Worm (Caenorhabditis elegans): Measurements from ENCODE around the gene F57C2.4.

DNA sequence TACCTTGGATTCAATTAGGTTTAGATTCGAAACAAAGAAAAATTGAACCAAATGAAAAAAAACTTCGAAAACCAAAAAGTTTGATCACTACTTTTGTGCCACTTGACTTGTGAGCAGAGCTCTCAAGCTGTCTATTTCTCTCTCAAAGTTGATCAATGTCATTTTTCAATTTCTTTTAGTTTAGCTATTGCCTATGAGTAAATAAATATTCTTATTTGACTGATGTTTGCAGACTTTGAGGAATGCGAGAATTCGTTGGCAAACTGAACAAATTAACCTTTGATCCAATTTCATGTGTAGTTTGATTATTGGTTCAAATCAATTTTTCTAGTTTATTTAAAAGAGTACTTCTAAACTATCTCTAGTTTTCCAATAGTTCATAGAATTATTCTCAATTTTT, 41.3 kb upstream of the F57C2.4 start:
- TF ChIP-seq fkh-10 (GFP tag; optimal IDR thresholded peaks at IDR 0.05) = no peak
- TF ChIP-seq nfya-1 (tag; optimal IDR thresholded peaks at IDR 0.05) = no peak
- no peak for TF ChIP-seq ceh-34 (tag; optimal IDR thresholded peaks at IDR 0.05)
- no peak for TF ChIP-seq pqm-1 (tag; optimal IDR thresholded peaks at IDR 0.05)
- TF ChIP-seq nhr-11 (tag; optimal IDR thresholded peaks at IDR 0.05) = no peak
- TF ChIP-seq T23F11.4 (GFP tag; optimal IDR thresholded peaks at IDR 0.05) = no peak

Measured in whole organism, late embryonic.